Worm (Caenorhabditis elegans) whole organism, midembryonic: ENCODE data around the gene sulp-4.

ENCODE experiments used
- T22C8.4 ChIP-seq: fragments of 200-800 bp; sonication (Bioruptor generic); IDR thresholded peaks from 2 replicates; pipeline ENCODE4 v1.3.6; 2022; ENCODE audit warnings: missing genetic modification characterization, missing compliant biosample characterization
- cog-1 ChIP-seq: sonication (generic microtip); optimal IDR thresholded peaks from 2 replicates; lab custom pipeline; 2016; ENCODE audit warnings: missing genetic modification characterization, missing compliant biosample characterization
- flt-1 ChIP-seq: fragments of 200-800 bp; sonication (Bioruptor generic); IDR thresholded peaks from 2 replicates; pipeline ENCODE4 v1.3.6; 2022; ENCODE audit warnings: missing genetic modification characterization, missing compliant biosample characterization
- klf-2 ChIP-seq: fragments of 200-800 bp; sonication (Bioruptor generic); conservative IDR thresholded peaks from 2 replicates; pipeline ENCODE4 v1.3.6; 2022; ENCODE audit warnings: missing genetic modification reagents, missing genetic modification characterization, missing compliant biosample characterization
- med-1 ChIP-seq: sonication (generic microtip); optimal IDR thresholded peaks from 2 replicates; lab custom pipeline; 2017; ENCODE audit warnings: missing genetic modification characterization, mild to moderate bottlenecking, missing compliant biosample characterization, antibody characterized with exemption, missing genetic modification reagents; ENCODE audit not compliant: insufficient read depth
- ref-1 ChIP-seq: fragments of 200-800 bp; sonication (Bioruptor generic); conservative IDR thresholded peaks from 2 replicates; pipeline ENCODE4 v1.3.6; 2022; ENCODE audit warnings: missing genetic modification reagents, missing genetic modification characterization, missing compliant biosample characterization
- tab-1 ChIP-seq: fragments of 200-800 bp; sonication (Bioruptor generic); IDR thresholded peaks from 2 replicates; pipeline ENCODE4 v1.3.6; 2022; ENCODE audit warnings: missing genetic modification characterization, missing compliant biosample characterization
- ztf-23 ChIP-seq: fragments of 200-800 bp; sonication (Bioruptor generic); IDR thresholded peaks from 2 replicates; pipeline ENCODE4 v1.3.6; 2022; ENCODE audit warnings: missing genetic modification reagents, missing genetic modification characterization, missing compliant biosample characterization
- ztf-29 ChIP-seq: fragments of 200-800 bp; sonication (Bioruptor generic); IDR thresholded peaks from 2 replicates; pipeline ENCODE4 v1.3.6; 2022; ENCODE audit warnings: missing genetic modification reagents, missing genetic modification characterization, missing compliant biosample characterization

The sulp-4 gene

DNA sequence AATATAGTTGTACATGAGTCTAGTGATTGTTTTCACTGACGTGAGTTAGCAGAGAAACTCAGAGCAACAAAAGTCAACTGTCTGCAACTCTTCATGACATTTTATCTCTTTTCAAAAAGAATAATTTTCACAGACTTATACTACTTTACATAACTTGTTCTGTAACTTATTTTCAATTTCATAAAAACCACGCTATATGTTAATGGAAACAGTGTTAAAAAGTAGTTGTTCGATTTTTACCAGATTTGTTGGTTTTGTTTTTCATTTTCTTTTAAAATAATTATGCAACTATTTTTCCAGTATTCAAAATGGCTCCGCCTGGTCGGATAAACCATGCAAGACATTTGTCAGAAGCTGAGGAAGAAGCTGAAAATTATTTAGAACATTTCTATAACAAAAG, at the start of gene sulp-4:
Gene sulp-4 (plus strand): TSS at position 301 of the 400 bp plus-strand sequence.
- TF ChIP-seq ref-1 (GFP tag; lab: Robert Waterston, UW) (no peak), ztf-29 (no peak), ztf-23 (GFP tag; lab: Robert Waterston, UW) (no peak), flt-1 (GFP tag; lab: Robert Waterston, UW) (no peak), tab-1 (GFP tag; lab: Robert Waterston, UW) (no peak), klf-2 (GFP tag; lab: Robert Waterston, UW) (no peak), cog-1 (tag; lab: Kevin White, UChicago) (no peak), T22C8.4 (GFP tag; lab: Robert Waterston, UW) (no peak), med-1 (GFP tag; lab: Kevin White, UChicago) (no peak)

DNA sequence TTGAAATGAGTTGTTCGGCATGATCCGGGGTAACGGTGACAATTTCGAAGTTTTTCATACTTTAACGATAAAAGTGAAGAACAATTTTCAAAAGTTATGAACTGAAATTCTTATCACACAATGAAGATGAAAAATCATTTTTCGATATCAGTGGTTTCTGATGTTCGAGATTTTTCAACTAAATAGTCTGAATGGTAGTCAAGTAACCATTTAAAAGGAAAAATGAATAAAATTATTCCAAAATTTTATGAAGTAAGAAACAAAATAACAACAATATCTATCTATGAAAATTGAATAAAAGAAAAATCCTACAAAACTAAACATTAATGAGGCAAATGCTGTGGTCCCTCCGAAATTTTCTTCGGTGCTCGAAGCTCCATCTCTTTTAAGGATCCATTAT, 49.5 kb upstream of the sulp-4 start, which contains the start of gene D2023.4:
Gene D2023.4 (minus strand): TSS at position 101 of the 400 bp plus-strand sequence.
- TF ChIP-seq flt-1 (GFP tag; lab: Robert Waterston, UW), result no peak
- no peak for TF ChIP-seq ref-1 (GFP tag; lab: Robert Waterston, UW)
- no peak for TF ChIP-seq cog-1 (tag; lab: Kevin White, UChicago)
- TF ChIP-seq klf-2 (GFP tag; lab: Robert Waterston, UW), result no peak
- no peak for TF ChIP-seq T22C8.4 (GFP tag; lab: Robert Waterston, UW)
- no peak for TF ChIP-seq ztf-29
- no peak for TF ChIP-seq tab-1 (GFP tag; lab: Robert Waterston, UW)
- TF ChIP-seq med-1 (GFP tag; lab: Kevin White, UChicago), result no peak
- no peak for TF ChIP-seq ztf-23 (GFP tag; lab: Robert Waterston, UW)

DNA sequence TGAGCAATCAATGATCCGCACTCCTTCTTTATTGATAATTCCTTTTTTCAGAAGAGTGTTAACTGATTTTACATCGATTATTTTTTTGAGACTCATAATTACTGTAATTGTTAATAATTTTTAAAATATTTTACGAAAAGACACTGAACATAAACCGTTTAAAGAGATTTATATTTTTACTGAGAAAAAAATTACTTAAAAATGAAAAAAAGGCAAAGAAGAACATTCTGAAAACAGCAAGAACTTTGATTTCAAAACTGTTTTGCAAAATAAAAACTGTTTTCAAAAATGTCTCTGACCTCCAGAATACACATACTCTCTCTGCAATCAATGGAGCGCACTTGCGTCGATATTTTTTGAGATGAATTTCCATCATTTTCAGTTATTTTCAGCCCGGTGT, 48.2 kb upstream of the sulp-4 start, which contains the start of the genes mpst-1 and D2023.6:
Gene mpst-1 (minus strand): TSS at position 101 of the 400 bp plus-strand sequence.
Gene D2023.6 (plus strand): TSS at position 388 of the 400 bp plus-strand sequence.
- TF ChIP-seq T22C8.4 (GFP tag; lab: Robert Waterston, UW), result no peak
- TF ChIP-seq ref-1 (GFP tag; lab: Robert Waterston, UW), result no peak
- no peak for TF ChIP-seq tab-1 (GFP tag; lab: Robert Waterston, UW)
- no peak for TF ChIP-seq flt-1 (GFP tag; lab: Robert Waterston, UW)
- no peak for TF ChIP-seq ztf-23 (GFP tag; lab: Robert Waterston, UW)
- TF ChIP-seq cog-1 (tag; lab: Kevin White, UChicago), result no peak
- TF ChIP-seq ztf-29, result no peak
- TF ChIP-seq med-1 (GFP tag; lab: Kevin White, UChicago), result no peak
- no peak for TF ChIP-seq klf-2 (GFP tag; lab: Robert Waterston, UW)

DNA sequence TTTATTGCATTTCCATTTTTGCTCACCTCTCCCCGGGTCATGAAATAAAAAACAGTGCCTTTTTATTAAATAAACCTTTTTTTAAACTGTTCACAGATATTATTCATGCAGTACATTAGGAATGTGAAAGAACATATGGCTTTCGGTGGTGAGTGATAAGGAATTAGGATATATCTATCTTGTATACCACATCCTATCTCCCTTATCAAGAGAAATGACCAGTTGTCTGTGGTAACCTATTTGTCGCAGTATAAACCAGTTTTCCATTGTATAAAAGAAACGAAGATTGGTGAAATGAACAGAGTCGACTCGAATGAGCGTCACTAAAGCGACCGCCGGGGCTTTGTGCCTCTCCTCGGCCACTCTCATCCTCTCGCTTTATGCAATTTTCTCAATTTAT, 45.9 kb upstream of the sulp-4 start, which contains the start of gene col-158:
Gene col-158 (plus strand): TSS at position 301 of the 400 bp plus-strand sequence.
- TF ChIP-seq klf-2 (GFP tag; lab: Robert Waterston, UW) (no peak), ref-1 (GFP tag; lab: Robert Waterston, UW) (no peak), flt-1 (GFP tag; lab: Robert Waterston, UW) (no peak), med-1 (GFP tag; lab: Kevin White, UChicago) (no peak), ztf-23 (GFP tag; lab: Robert Waterston, UW) (no peak), cog-1 (tag; lab: Kevin White, UChicago) (no peak), ztf-29 (no peak), T22C8.4 (GFP tag; lab: Robert Waterston, UW) (no peak)

DNA sequence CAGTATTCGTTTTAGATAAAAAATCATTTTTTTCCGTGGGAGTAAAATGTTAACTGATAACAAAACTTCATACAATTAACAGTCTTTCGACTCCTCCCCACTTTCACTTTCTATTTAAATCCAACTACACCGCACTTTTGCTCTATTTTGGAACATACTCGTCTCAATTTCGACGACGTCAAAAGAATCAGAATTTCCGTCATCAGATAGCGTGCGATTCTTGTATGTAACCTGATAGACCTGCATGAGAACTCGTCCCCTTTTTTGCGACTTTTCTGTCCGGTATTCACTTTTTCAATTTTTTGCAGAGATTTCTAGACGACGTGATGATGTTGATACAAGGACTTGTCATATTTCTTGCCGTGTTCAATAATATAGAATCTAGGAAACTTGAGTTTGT, 41.8 kb upstream of the sulp-4 start, which contains the start of gene pho-8:
Gene pho-8 (plus strand): TSS at position 301 of the 400 bp plus-strand sequence.
- no peak for TF ChIP-seq flt-1 (GFP tag; lab: Robert Waterston, UW)
- no peak for TF ChIP-seq ref-1 (GFP tag; lab: Robert Waterston, UW)
- TF ChIP-seq tab-1 (GFP tag; lab: Robert Waterston, UW), result no peak
- TF ChIP-seq T22C8.4 (GFP tag; lab: Robert Waterston, UW), result no peak
- TF ChIP-seq ztf-29, result no peak
- no peak for TF ChIP-seq med-1 (GFP tag; lab: Kevin White, UChicago)
- no peak for TF ChIP-seq cog-1 (tag; lab: Kevin White, UChicago)
- no peak for TF ChIP-seq ztf-23 (GFP tag; lab: Robert Waterston, UW)
- no peak for TF ChIP-seq klf-2 (GFP tag; lab: Robert Waterston, UW)

DNA sequence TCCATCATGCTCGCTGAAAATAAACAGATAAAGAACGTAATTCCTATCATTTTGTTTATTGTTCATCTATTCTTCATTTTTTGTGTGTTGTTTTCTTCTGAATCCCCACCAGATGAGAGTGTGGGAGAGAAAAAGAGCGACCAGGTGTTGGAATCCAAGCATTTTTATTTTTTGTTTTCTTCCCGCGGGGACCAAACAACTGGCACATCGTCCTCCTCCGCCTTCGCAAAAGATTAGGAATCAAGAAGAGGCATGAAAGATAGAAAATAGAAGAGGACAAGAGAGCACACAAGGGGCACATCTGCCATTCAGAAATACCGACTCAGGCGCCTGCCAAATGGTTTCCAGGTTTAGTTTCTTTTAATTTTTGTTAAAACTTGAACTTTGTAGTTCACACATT, 39.1 kb upstream of the sulp-4 start, which contains the start of gene R13H4.2:
Gene R13H4.2 (plus strand): TSS at position 319 of the 400 bp plus-strand sequence.
- TF ChIP-seq ref-1 (GFP tag; lab: Robert Waterston, UW) (no peak), flt-1 (GFP tag; lab: Robert Waterston, UW) (no peak), tab-1 (GFP tag; lab: Robert Waterston, UW) (no peak), ztf-23 (GFP tag; lab: Robert Waterston, UW) (no peak), klf-2 (GFP tag; lab: Robert Waterston, UW) (no peak), T22C8.4 (GFP tag; lab: Robert Waterston, UW) (no peak), med-1 (GFP tag; lab: Kevin White, UChicago) (no peak), cog-1 (tag; lab: Kevin White, UChicago) (no peak), ztf-29 (no peak)

DNA sequence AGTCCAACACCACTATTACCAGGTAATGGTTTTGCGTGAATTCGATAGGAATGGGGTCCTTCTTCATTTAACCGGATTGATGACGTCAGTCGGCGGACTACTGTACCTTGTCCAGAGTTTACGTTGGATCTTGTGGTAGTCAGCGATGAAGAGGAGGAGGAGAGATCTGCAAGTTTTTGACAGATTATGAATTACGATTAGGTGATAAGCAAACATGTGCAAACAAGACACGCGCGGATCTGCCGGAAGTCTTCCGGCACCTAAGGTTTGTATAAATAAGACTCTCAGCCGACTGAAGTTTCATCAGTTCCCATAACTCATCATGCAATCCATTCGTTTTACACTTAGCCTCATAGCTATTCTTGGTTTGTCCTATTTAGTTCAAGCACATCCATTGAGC, 35.9 kb upstream of the sulp-4 start, which contains the start of gene idpb-5:
Gene idpb-5 (plus strand): TSS at position 301 of the 400 bp plus-strand sequence.
- no peak for TF ChIP-seq klf-2 (GFP tag; lab: Robert Waterston, UW)
- no peak for TF ChIP-seq T22C8.4 (GFP tag; lab: Robert Waterston, UW)
- TF ChIP-seq flt-1 (GFP tag; lab: Robert Waterston, UW), result no peak
- TF ChIP-seq ref-1 (GFP tag; lab: Robert Waterston, UW), result no peak
- no peak for TF ChIP-seq ztf-29
- TF ChIP-seq med-1 (GFP tag; lab: Kevin White, UChicago), result no peak
- TF ChIP-seq tab-1 (GFP tag; lab: Robert Waterston, UW), result no peak
- TF ChIP-seq cog-1 (tag; lab: Kevin White, UChicago), result no peak
- TF ChIP-seq ztf-23 (GFP tag; lab: Robert Waterston, UW), result no peak

DNA sequence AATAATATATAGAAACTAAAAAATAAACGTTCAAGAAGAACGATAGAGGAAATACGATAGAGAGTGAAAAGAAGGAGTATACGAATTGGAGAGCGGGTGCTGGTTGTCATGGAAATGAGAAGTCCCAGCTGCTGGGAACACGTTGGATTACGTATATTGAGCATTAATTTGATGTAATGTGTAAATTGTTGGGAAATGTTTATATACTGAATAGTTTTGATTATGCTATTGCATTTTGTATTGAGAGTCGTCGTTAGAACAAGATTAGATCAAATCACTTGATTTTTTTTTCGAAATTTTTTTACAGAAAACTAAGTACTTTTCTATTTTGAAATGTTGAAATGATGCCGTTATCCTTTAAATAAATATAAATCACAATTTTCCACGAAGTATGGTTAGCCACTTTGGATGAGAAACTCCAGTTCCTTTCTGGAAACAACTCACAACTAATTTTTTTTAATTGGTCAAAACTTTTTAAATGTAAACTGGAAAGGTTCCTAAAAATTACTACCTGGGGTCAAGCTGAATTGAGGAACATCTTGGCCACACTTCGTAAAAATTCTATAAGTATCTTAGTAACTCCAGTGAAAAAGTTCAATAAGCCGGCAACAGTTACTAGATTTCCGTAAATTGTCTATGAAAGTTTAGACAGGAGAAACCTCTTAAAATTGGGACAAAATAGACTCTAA, 31.3 kb upstream of the sulp-4 start, which contains the start of gene nphp-4:
Gene nphp-4 (minus strand): TSS at position 51 of the 689 bp plus-strand sequence.
- TF ChIP-seq flt-1 (GFP tag; lab: Robert Waterston, UW) (no peak), ztf-29 (no peak), klf-2 (GFP tag; lab: Robert Waterston, UW) (no peak), tab-1 (GFP tag; lab: Robert Waterston, UW) (no peak), med-1 (GFP tag; lab: Kevin White, UChicago) (no peak)
